Fruit fly (Drosophila melanogaster): ENCODE data around the gene CG34355.

CG34355 gene

DNA sequence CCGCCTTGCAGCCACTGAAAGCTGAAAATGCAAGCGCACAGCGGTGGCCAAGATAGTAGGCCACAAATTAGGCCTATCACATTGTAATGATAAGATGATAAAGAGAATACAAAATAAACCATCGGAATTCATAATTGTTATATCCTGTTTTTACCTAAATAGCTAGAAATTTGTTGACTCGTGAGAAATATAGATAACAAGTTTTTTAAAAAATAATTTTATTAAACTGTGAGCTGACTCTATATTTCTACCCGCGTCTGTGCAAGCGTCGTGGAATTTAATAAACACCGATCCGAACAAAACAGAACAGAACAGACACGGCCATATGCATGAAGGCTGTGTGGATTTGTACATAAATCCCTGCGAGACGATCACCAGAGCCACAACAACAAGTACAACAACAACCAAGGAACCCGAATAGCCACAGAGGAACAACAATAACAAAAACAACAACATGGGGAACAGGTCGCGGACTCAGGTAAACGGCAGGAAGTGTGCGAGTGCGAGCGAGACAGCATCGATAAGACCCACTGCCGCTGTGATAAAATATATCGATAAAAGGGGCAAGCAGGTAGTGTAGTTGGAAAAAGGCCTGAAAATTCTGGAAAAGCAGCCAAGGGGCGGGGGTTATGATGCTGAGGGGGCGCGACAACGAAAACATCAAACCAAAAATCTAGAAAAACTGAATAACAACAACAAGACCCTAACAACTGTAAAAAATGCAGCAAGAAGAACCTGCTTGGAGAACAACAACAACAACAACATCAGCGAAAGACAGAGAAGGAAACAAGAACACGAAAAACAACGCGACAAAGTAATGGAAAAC, 82.8 kb downstream of the CG34355 start (continued):
- TF ChIP-seq TFAM (GFP tag; optimal IDR thresholded peaks at IDR 0.05) (peak; percentile 73), Sry-β (GFP tag; optimal IDR thresholded peaks at IDR 0.05) (peak; percentile 54), fru (optimal IDR thresholded peaks at IDR 0.05) (no peak), CG11093 (GFP tag; IDR thresholded peaks at IDR 0.05) (peak; percentile 75), stc (GFP tag; IDR thresholded peaks at IDR 0.05) (peak; percentile 70), ash1 (GFP tag; optimal IDR thresholded peaks at IDR 0.05) (no peak), CG6175 (GFP tag; IDR thresholded peaks at IDR 0.05) (no peak), CG15073 (GFP tag; optimal IDR thresholded peaks at IDR 0.05) (peak; percentile 88), gt (GFP tag; IDR thresholded peaks at IDR 0.05) (peak; percentile 64; the same call in 1 of the 2 replicates), CG31224 (GFP tag; IDR thresholded peaks at IDR 0.05) (peak; percentile 50), Doc3 (GFP tag; IDR thresholded peaks at IDR 0.05; ENCODE audit: partially characterized antibody) (no peak), Max (GFP tag; optimal IDR thresholded peaks at IDR 0.05) (peak; percentile 81), CG43689 (GFP tag; IDR thresholded peaks at IDR 0.05) (peak; percentile 45; the same call in 1 of the 2 replicates), CG34224 (GFP tag; IDR thresholded peaks at IDR 0.05; ENCODE audit: partially characterized antibody) (no peak), CG6689 (GFP tag; IDR thresholded peaks at IDR 0.05) (peak; percentile 89), Elba2 (GFP tag; optimal IDR thresholded peaks at IDR 0.05) (peak; percentile 45), MTF-1 (GFP tag; optimal IDR thresholded peaks at IDR 0.05; ENCODE audit: borderline replicate concordance) (peak; percentile 66), repo (GFP tag; optimal IDR thresholded peaks at IDR 0.05) (peak; percentile 42), her (GFP tag; optimal IDR thresholded peaks at IDR 0.05) (peak; percentile 15), HLH3B (GFP tag; IDR thresholded peaks at IDR 0.05) (peak; percentile 82), CG15479 (GFP tag; optimal IDR thresholded peaks at IDR 0.05) (peak; percentile 45), Dip3 (GFP tag; optimal IDR thresholded peaks at IDR 0.05) (no peak), onecut (GFP tag; IDR thresholded peaks at IDR 0.05) (peak; percentile 77), aop (GFP tag; IDR thresholded peaks at IDR 0.05) (0 out of 2 replicates have a peak, but pooled peaks have one; percentile 2), pum (GFP tag; optimal IDR thresholded peaks at IDR 0.05) (peak; percentile 80), wdn (GFP tag; IDR thresholded peaks at IDR 0.05) (0 out of 2 replicates have a peak, but pooled peaks have one; percentile 41), pnt (GFP tag; optimal IDR thresholded peaks at IDR 0.05) (peak; percentile 73), Xbp1 (GFP tag; optimal IDR thresholded peaks at IDR 0.05) (peak; percentile 83), D19A (tag; optimal IDR thresholded peaks at IDR 0.05) (peak; percentile 60), crc (GFP tag; optimal IDR thresholded peaks at IDR 0.05) (peak; percentile 36), jigr1 (GFP tag; IDR thresholded peaks at IDR 0.05) (peak; percentile 78; the same call in 2 of the 3 replicates), CG33557 (GFP tag; optimal IDR thresholded peaks at IDR 0.05) (peak; percentile 95), CG11560 (tag; IDR thresholded peaks at IDR 0.05) (peak; percentile 52; the same call in 1 of the 3 replicates), pita (GFP tag; optimal IDR thresholded peaks at IDR 0.05) (no peak), CG8388 (GFP tag; optimal IDR thresholded peaks at IDR 0.05) (peak; percentile 91), zfh1 (GFP tag; IDR thresholded peaks at IDR 0.05) (peak; percentile 90), sug (tag; optimal IDR thresholded peaks at IDR 0.05) (peak; percentile 18), tio (GFP tag; optimal IDR thresholded peaks at IDR 0.05) (peak; percentile 90), cato (GFP tag; optimal IDR thresholded peaks at IDR 0.05; ENCODE audit: borderline replicate concordance) (peak; percentile 78), CG1602 (GFP tag; optimal IDR thresholded peaks at IDR 0.05) (peak; percentile 83), CG1529 (GFP tag; optimal IDR thresholded peaks at IDR 0.05) (peak; percentile 83), gsb-n (tag; optimal IDR thresholded peaks at IDR 0.05) (peak; percentile 94), CG12104 (GFP tag; optimal IDR thresholded peaks at IDR 0.05) (peak; percentile 74), H15 (GFP tag; IDR thresholded peaks at IDR 0.05) (peak; percentile 74; the same call in 2 of the 3 replicates), CG7357 (GFP tag; IDR thresholded peaks at IDR 0.05) (peak; percentile 62; the same call in 2 of the 3 replicates), gsb (GFP tag; IDR thresholded peaks at IDR 0.05) (no peak), exex (tag; optimal IDR thresholded peaks at IDR 0.05) (peak; percentile 11), CG8765 (GFP tag; IDR thresholded peaks at IDR 0.05) (peak; percentile 80), CG8281 (tag; optimal IDR thresholded peaks at IDR 0.05) (peak; percentile 55), CG1233 (GFP tag; optimal IDR thresholded peaks at IDR 0.05) (peak; percentile 71)

Measured in whole organism, embryonic.